Worm (Caenorhabditis elegans): ENCODE results near the gene egl-36.

egl-36 gene

DNA sequence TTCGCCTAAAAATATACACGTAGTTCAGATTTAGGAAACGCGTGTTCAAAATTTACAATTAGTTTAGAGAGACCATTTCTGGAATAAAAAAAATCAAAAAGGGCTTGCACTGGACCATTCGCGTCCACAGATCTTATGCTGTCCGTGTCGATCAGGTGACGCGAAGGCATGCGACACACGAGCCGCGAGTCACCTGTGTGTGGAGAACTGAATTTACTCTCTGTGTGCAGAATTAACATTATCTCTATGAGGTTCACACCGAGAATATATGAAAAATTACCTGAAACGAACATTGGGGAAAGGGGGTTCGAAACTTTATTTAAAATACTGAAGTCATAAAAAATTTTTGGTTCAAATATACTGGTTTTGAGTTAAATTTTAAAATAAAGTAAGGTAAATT is 6.4 kb upstream of the egl-36 start:
- TF ChIP-seq dao-5 (tag; optimal IDR thresholded peaks at IDR 0.05): no peak
- TF ChIP-seq W03F9.2 (tag; optimal IDR thresholded peaks at IDR 0.05): no peak
- no peak for TF ChIP-seq him-1 (tag; optimal IDR thresholded peaks at IDR 0.05)

DNA sequence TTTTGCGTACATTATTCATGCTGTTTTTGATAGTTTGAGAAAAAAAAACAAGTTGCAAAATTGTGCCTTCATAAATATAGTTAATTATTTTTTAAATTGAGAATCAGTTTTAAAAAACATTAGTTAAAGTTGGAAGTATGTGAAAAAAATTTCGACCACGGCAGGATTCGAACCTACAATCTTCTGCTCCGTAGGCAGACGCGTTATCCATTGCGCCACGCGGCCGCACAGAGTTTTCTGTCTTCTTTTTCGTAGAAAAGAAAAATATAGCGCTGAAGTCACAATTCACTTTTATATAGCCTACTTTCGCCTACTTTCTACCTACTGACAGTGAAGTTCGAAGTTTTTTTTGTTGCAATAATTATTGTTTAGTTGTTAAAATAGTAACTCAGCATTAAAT is 2.3 kb upstream of the egl-36 start:
- TF ChIP-seq dao-5 (tag; optimal IDR thresholded peaks at IDR 0.05) (no peak), him-1 (tag; optimal IDR thresholded peaks at IDR 0.05) (no peak), W03F9.2 (tag; optimal IDR thresholded peaks at IDR 0.05) (peak; percentile 13)

DNA sequence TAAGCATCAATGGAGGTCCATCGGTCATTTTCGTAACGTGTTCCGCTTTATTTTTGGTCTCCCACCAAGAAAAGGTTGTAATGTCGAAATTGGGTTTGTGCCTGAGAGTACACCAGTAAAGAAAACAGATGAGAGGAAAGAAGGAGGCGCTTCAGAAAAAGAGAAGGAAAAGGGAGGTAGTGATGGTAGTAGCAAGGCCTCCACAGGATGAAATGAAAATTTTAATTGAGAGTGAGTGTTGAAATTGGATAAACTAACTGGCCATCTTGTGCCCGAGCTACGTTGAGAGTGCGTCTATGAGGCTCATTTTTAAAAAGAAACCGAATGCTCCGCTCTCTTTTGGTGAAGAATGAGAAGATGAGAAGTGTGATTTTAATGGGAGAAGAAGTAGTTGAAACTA is 12.3 kb downstream of the egl-36 start, which contains the start of gene R07A4.2:
R07A4.2 (minus strand) TSS at position 101 of the 400 bp plus-strand sequence.
- no peak for TF ChIP-seq him-1 (tag; optimal IDR thresholded peaks at IDR 0.05)
- TF ChIP-seq dao-5 (tag; optimal IDR thresholded peaks at IDR 0.05): no peak
- TF ChIP-seq W03F9.2 (tag; optimal IDR thresholded peaks at IDR 0.05): no peak

DNA sequence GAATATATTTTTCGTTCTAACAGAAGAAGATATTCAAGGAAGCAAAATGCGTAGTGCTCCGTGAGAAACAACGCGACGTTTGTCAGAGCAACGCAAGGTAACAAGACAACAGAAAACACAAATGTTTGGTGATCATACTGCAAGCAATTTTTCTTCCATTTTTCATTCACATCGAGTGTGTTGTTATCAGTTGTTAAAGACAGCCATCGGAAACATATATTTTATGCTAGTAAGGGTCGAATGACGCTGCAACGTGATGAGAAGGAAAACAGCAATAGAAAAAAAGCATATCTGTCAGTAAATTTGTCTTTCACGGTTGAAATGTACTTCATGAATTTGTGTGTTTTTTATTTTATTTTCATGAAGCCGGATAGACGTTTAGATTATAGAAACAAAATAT is 14.0 kb downstream of the egl-36 start:
- TF ChIP-seq dao-5 (tag; optimal IDR thresholded peaks at IDR 0.05) (no peak), him-1 (tag; optimal IDR thresholded peaks at IDR 0.05) (no peak), W03F9.2 (tag; optimal IDR thresholded peaks at IDR 0.05) (no peak)

DNA sequence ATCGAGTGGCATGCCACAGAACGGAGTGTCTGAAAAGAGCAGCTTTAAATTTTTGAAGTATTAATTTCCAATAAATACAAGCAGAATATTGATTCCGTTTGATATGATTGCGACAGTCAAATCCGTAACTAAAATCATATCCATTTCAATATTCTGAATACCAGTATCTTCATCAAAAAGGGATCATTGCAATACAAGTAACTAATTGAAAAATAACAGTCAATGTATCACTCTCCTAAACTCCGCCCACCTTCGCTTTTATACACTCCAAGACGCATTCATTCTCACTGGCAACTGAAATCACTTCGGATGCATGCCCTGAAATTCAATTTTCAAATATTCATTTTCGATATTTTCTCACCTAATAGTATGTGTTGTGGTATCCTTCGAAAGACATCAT is 19.3 kb downstream of the egl-36 start, which contains the start of gene R07A4.3:
R07A4.3 (plus strand) TSS at position 301 of the 400 bp plus-strand sequence.
- TF ChIP-seq him-1 (tag; optimal IDR thresholded peaks at IDR 0.05) (no peak), dao-5 (tag; optimal IDR thresholded peaks at IDR 0.05) (no peak), W03F9.2 (tag; optimal IDR thresholded peaks at IDR 0.05) (no peak)

DNA sequence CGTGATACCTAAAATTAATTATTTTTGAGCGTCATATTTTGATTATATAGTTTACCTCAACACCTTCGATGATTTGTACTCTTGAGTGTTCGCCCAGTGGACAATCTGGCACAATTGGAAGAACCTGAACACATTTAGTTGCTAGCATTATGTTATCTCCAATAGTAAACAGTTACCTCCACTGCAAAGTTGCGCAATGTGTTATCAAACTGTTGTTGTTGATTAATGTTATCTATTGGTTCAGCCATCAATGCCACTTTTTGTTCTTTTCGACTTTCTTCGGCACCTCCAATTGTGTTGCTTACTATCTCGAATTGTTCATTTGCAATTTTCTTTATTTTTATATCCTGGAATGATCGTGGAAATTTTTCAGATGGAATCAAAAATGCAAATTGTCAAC is 20.4 kb downstream of the egl-36 start:
- TF ChIP-seq him-1 (tag; optimal IDR thresholded peaks at IDR 0.05) (no peak), dao-5 (tag; optimal IDR thresholded peaks at IDR 0.05) (no peak), W03F9.2 (tag; optimal IDR thresholded peaks at IDR 0.05) (no peak)

DNA sequence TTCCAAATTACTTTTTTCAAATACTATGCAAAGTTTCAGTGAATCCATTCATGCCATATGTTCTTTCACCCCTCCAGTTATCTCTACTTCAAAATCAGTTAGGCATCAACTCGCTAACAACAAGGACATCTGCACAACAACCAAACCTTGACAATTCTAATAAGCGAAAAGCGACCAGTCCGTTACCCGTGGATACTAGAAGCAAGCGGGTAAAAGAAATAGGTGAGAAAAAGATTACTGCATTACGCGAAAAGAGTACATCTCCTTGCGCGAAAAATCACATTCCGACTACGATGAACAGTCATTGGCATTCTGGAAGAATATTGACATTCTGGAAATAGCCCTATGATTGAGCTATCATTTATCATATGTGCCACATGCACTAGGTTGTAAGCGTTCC is 22.1 kb downstream of the egl-36 start:
- TF ChIP-seq him-1 (tag; optimal IDR thresholded peaks at IDR 0.05): no peak
- TF ChIP-seq W03F9.2 (tag; optimal IDR thresholded peaks at IDR 0.05): no peak
- TF ChIP-seq dao-5 (tag; optimal IDR thresholded peaks at IDR 0.05): no peak

DNA sequence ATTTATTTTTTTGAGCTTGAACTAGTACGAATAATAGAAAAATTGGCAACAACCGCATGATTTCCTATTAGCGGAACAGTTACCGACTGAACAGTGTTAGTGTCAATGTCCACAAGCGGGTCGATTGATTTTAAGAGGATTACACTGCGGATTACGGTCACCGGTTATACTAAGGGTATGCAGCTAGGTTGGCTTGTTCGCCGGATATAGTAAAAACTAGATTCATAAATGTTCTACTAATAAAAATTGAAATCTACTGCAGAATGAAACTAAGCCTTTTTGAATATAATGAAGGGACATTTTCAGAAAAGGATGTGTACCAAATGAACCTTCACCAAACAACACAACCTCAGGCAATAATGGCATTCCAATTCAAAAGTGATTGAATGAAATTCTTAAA is 23.5 kb downstream of the egl-36 start, which contains the start of gene R07A4.4:
R07A4.4 (minus strand) TSS at position 101 of the 400 bp plus-strand sequence.
- TF ChIP-seq W03F9.2 (tag; optimal IDR thresholded peaks at IDR 0.05) (no peak), dao-5 (tag; optimal IDR thresholded peaks at IDR 0.05) (no peak), him-1 (tag; optimal IDR thresholded peaks at IDR 0.05) (no peak)

DNA sequence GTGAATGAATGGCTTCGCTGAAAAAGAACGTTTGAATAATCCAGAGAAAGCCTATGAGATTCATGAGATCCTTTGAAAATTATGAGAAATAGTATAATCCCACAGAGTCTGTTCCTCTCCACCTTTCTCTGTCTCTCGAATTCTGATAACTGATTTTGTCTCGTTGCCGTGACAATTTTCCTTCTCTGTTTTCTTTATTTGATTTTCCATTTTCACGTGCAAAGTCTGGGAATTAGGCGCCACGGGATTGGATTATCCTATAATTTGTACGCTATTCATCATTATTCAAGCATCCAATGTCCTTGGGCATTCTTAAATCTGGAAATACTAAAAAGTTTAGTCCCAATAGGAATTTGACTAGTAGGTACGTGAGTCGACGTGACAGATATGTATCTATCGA is 24.3 kb downstream of the egl-36 start:
- TF ChIP-seq W03F9.2 (tag; optimal IDR thresholded peaks at IDR 0.05): no peak

DNA sequence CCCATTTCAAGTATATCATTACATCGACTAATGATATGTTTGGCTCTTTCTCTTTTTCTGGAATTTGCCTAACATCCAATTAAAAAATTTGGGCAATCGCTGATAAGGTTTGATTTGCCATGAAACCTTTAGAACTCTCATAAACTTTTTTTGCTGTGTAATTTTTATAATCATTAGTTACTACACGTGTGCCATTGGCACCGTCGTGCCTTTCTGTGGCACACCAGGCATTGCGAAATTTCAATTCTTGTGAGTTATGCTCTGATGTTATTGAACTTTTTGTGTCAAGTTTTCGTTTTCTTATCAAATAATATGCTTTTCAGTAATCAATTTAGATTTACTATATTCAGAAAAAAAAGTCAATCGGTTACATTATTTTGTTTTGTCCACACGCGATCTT is 26.8 kb downstream of the egl-36 start:
- TF ChIP-seq W03F9.2 (tag; optimal IDR thresholded peaks at IDR 0.05): no peak
- TF ChIP-seq him-1 (tag; optimal IDR thresholded peaks at IDR 0.05): no peak
- TF ChIP-seq dao-5 (tag; optimal IDR thresholded peaks at IDR 0.05): no peak

DNA sequence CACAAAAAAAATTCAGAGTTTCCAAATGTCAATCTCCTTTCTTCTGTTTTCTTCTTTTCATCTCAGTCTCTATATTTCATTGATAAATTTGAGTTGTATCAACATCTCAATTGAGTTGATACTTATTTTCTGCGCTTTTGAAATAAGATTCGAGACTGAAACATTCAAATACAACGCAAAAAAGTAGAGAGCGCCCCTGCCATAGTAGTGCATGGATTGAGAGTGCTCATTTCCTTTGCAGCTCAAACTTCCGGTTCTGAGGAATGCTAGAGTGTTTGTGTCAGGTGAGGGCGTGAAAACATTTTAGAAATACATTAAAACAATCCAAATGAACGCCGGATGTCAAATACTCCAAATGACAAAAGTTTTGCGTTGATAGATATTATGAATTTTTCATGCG is 29.3 kb downstream of the egl-36 start:
- TF ChIP-seq him-1 (tag; optimal IDR thresholded peaks at IDR 0.05) (no peak), dao-5 (tag; optimal IDR thresholded peaks at IDR 0.05) (no peak), W03F9.2 (tag; optimal IDR thresholded peaks at IDR 0.05) (no peak)

DNA sequence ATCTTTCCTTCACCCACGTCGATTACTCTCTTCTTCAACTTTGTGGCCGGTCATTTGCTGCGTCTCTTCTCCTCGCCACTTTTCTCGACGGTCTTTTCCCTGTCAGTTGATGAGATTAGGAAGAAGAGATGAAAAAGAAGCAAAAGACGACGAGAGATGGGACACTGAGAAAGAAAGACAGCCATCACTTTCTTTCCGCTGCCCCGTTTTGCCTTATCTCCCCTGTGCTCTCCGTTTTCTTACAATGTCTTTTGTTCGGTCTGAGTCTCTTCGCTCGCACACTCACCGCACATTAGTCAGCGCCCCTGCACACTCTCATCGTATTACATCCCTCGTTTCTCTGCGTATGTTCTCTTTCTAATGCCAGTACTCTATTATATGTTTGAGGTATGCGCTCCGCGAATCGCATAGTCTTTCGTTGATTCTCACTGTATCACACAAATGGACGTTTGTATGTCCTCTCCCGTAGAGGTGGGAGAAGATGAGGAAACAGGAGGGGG is 32.0 kb downstream of the egl-36 start:
- TF ChIP-seq him-1 (tag; optimal IDR thresholded peaks at IDR 0.05) (peak; percentile 86), dao-5 (tag; optimal IDR thresholded peaks at IDR 0.05) (peak; percentile 85), W03F9.2 (tag; optimal IDR thresholded peaks at IDR 0.05) (peak; percentile 20)

DNA sequence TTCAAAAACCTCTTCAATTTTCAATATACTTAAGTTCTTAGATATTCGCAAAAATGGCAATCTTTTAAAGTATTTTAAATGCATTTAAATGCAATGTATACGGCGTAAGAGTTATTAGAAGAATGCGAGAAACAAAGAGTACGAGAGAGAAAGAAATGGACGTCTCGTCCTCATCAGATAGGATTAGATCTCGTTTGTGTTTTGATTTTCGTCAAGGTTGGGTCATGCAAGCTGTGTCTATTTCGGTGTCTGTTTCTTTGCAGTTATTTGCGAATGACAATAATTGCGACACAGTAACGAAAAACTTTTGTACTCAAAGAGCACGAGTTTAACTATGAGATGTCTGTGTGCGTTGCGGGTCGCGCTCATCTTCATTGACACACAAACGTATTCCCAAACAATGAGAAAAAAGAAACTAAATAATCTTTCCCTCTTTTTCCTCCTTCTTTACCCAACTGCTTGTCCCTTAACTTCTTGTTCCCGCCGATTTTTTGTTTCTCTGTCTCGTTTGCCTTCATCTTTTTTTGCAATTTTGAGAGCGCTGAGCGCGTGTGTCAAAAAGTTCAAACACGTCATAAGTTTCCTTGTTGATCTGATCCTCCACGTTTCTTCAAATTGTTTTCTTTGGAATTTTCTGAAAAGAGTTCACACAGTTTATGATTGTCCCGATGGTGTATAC is 33.0 kb downstream of the egl-36 start:
- no peak for TF ChIP-seq W03F9.2 (tag; optimal IDR thresholded peaks at IDR 0.05)
- TF ChIP-seq dao-5 (tag; optimal IDR thresholded peaks at IDR 0.05): no peak
- no peak for TF ChIP-seq him-1 (tag; optimal IDR thresholded peaks at IDR 0.05)

DNA sequence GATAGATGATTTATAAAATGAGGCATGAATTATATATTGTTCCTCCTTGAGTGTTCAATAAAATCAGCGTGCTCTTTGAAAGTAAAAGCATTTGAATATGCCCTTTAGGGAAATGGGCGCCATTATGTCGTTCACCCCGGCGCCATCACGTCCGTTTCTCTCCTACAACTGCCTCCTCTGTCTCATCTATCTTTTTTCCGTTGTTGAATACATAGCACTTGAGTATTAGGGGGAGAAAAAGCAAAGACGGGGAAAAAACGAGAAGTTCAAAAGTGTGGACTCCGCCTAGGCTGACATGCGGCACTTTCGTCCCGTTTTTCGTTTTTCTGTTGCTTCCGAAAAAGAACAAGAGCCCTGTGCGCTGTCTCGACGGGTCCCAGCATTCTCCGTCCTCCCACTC is 33.5 kb downstream of the egl-36 start:
- TF ChIP-seq him-1 (tag; optimal IDR thresholded peaks at IDR 0.05) (no peak), dao-5 (tag; optimal IDR thresholded peaks at IDR 0.05) (no peak), W03F9.2 (tag; optimal IDR thresholded peaks at IDR 0.05) (no peak)

Data from whole organism, L4/young adult.